Worm (Caenorhabditis elegans) whole organism, L3 larva: ENCODE measurements around the gene srx-125.
A peak's percentile ranks its signal among the peaks of the same experiment; 100 is the strongest.

Experiments
- R02D3.7 ChIP-seq: fragments of 150-350 bp; optimal IDR thresholded peaks from 2 replicates; lab custom pipeline; 2014; ENCODE audit warnings: missing biosample characterization, missing genetic modification characterization
- ZK546.5 ChIP-seq: sonication (generic microtip); optimal IDR thresholded peaks from 2 replicates; lab custom pipeline; 2017; ENCODE audit warnings: missing biosample characterization, missing genetic modification characterization
- ceh-16 ChIP-seq: sonication (generic microtip); optimal IDR thresholded peaks from 2 replicates; lab custom pipeline; 2017; ENCODE audit warnings: missing biosample characterization, missing genetic modification characterization
- ceh-82 ChIP-seq: fragments of 150-350 bp; optimal IDR thresholded peaks from 2 replicates; lab custom pipeline; 2014; ENCODE audit warnings: missing biosample characterization, missing genetic modification characterization
- ceh-9 ChIP-seq: sonication (generic microtip); optimal IDR thresholded peaks from 2 replicates; lab custom pipeline; 2018; ENCODE audit warnings: missing biosample characterization, missing genetic modification characterization
- egl-27 ChIP-seq: sonication (generic microtip); optimal IDR thresholded peaks from 4 replicates; lab custom pipeline; 2017; ENCODE audit warnings: missing biosample characterization, missing genetic modification reagents, missing genetic modification characterization
- egl-5 ChIP-seq: fragments of 150-350 bp; optimal IDR thresholded peaks from 2 replicates; lab custom pipeline; 2017; ENCODE audit warnings: missing biosample characterization, missing genetic modification reagents, missing genetic modification characterization, inconsistent platforms
- elt-1 ChIP-seq: fragments of 150-350 bp; optimal IDR thresholded peaks from 2 replicates; lab custom pipeline; 2014; ENCODE audit warnings: missing biosample characterization, missing genetic modification characterization
- elt-3 ChIP-seq, 3 experiments: fragments of 150-350 bp in 1 of 3; sonication (generic microtip) in 2 of 3; optimal IDR thresholded peaks; 2 replicates in 2 of 3; 4 replicates in 1 of 3; lab custom pipeline; 2014 to 2017; ENCODE audit warnings: missing biosample characterization in 3 of 3, missing genetic modification characterization in 3 of 3
- fkh-10 ChIP-seq: sonication (generic microtip); optimal IDR thresholded peaks from 2 replicates; lab custom pipeline; 2017; ENCODE audit warnings: missing biosample characterization, missing genetic modification reagents, missing genetic modification characterization
- fkh-2 ChIP-seq: fragments of 150-350 bp; optimal IDR thresholded peaks from 2 replicates; lab custom pipeline; 2014; ENCODE audit warnings: missing biosample characterization, missing genetic modification reagents, missing genetic modification characterization
- fos-1 ChIP-seq: fragments of 150-350 bp; optimal IDR thresholded peaks from 2 replicates; lab custom pipeline; 2014; ENCODE audit warnings: missing biosample characterization, missing genetic modification characterization
- lin-15B ChIP-seq: fragments of 150-350 bp; optimal IDR thresholded peaks from 2 replicates; lab custom pipeline; 2014; ENCODE audit warnings: missing biosample characterization, missing genetic modification characterization
- lin-39 ChIP-seq: fragments of 150-350 bp; optimal IDR thresholded peaks from 2 replicates; lab custom pipeline; 2018; ENCODE audit warnings: missing biosample characterization, missing genetic modification reagents, missing genetic modification characterization
- lsy-12 ChIP-seq: sonication (generic microtip); optimal IDR thresholded peaks from 2 replicates; lab custom pipeline; 2016; ENCODE audit warnings: mild to moderate bottlenecking, missing genetic modification characterization, missing compliant biosample characterization
- mdl-1 ChIP-seq: fragments of 150-350 bp; optimal IDR thresholded peaks from 2 replicates; lab custom pipeline; 2014; ENCODE audit warnings: missing biosample characterization, missing genetic modification characterization
- mml-1 ChIP-seq: fragments of 150-350 bp; sonication (generic microtip); optimal IDR thresholded peaks from 3 replicates; lab custom pipeline; 2014; ENCODE audit warnings: missing biosample characterization, missing genetic modification characterization
- nfya-1 ChIP-seq: sonication (generic microtip); optimal IDR thresholded peaks from 2 replicates; lab custom pipeline; 2017; ENCODE audit warnings: missing genetic modification characterization, mild to moderate bottlenecking, missing compliant biosample characterization, antibody characterized with exemption, moderate library complexity; ENCODE audit not compliant: insufficient read depth
- nhr-11 ChIP-seq: fragments of 150-350 bp; optimal IDR thresholded peaks from 2 replicates; lab custom pipeline; 2014; ENCODE audit warnings: missing biosample characterization, missing genetic modification characterization
- nhr-23 ChIP-seq: fragments of 150-350 bp; optimal IDR thresholded peaks from 2 replicates; lab custom pipeline; 2014; ENCODE audit warnings: missing biosample characterization, missing genetic modification reagents, missing genetic modification characterization
- nhr-237 ChIP-seq: fragments of 150-350 bp; optimal IDR thresholded peaks from 2 replicates; lab custom pipeline; 2014; ENCODE audit warnings: missing biosample characterization, missing genetic modification characterization
- nhr-43 ChIP-seq: sonication (generic microtip); optimal IDR thresholded peaks from 2 replicates; lab custom pipeline; 2016; ENCODE audit warnings: mild to moderate bottlenecking, missing genetic modification characterization, missing compliant biosample characterization; ENCODE audit not compliant: poor library complexity, severe bottlenecking
- nhr-76 ChIP-seq: fragments of 150-350 bp; sonication (generic microtip); optimal IDR thresholded peaks from 5 replicates; lab custom pipeline; 2014; ENCODE audit warnings: missing biosample characterization, missing genetic modification characterization
- nhr-77 ChIP-seq: fragments of 150-350 bp; optimal IDR thresholded peaks from 2 replicates; lab custom pipeline; 2014; ENCODE audit warnings: missing biosample characterization, missing genetic modification characterization
- pqm-1 ChIP-seq: fragments of 150-350 bp; optimal IDR thresholded peaks from 2 replicates; lab custom pipeline; 2017; ENCODE audit warnings: missing biosample characterization, missing genetic modification characterization, inconsistent platforms
- sea-2 ChIP-seq: fragments of 150-350 bp; sonication (generic microtip); optimal IDR thresholded peaks from 4 replicates; lab custom pipeline; 2014; ENCODE audit warnings: missing biosample characterization, missing genetic modification reagents, missing genetic modification characterization
- skn-1 ChIP-seq: fragments of 150-350 bp; optimal IDR thresholded peaks from 2 replicates; lab custom pipeline; 2014; ENCODE audit warnings: missing biosample characterization, missing genetic modification characterization
- snpc-4 ChIP-seq: fragments of 150-350 bp; optimal IDR thresholded peaks from 2 replicates; lab custom pipeline; 2014; ENCODE audit warnings: missing biosample characterization, missing genetic modification characterization
- unc-39 ChIP-seq: sonication (generic microtip); optimal IDR thresholded peaks from 4 replicates; lab custom pipeline; 2017; ENCODE audit warnings: missing biosample characterization, missing genetic modification characterization
- unc-62 ChIP-seq: fragments of 150-350 bp; sonication (generic microtip); optimal IDR thresholded peaks from 4 replicates; lab custom pipeline; 2014; ENCODE audit warnings: missing biosample characterization, missing genetic modification reagents, missing genetic modification characterization
- zag-1 ChIP-seq: fragments of 150-350 bp; optimal IDR thresholded peaks from 2 replicates; lab custom pipeline; 2014; ENCODE audit warnings: missing biosample characterization, missing genetic modification characterization
- ztf-11 ChIP-seq: fragments of 150-350 bp; optimal IDR thresholded peaks from 2 replicates; lab custom pipeline; 2014; ENCODE audit warnings: missing biosample characterization, missing genetic modification characterization

srx-125 gene

ce11 chrV:13339633-13340290 lies 27.4 kb upstream of the srx-125 start, which contains the start of the genes str-4 and lgc-48:
TSS of gene str-4 (minus strand) at chrV:13339733.
TSS of gene lgc-48 (plus strand) at chrV:13340240.
- no peak for TF ChIP-seq nhr-76
- TF ChIP-seq mml-1 (tag; lab: Kevin White, UChicago) = no peak
- no peak for TF ChIP-seq elt-3 (tag; optimal IDR thresholded peaks at IDR 0.05; lab: Kevin White, UChicago)
- TF ChIP-seq fos-1 (tag; lab: Kevin White, UChicago) = no peak
- TF ChIP-seq egl-27 (tag; lab: Kevin White, UChicago) = no peak
- no peak for TF ChIP-seq ceh-16 (tag; lab: Kevin White, UChicago)
- TF ChIP-seq ceh-82 (tag; lab: Kevin White, UChicago) = no peak
- no peak for TF ChIP-seq egl-5 (tag; lab: Kevin White, UChicago)
- no peak for TF ChIP-seq unc-39 (tag; lab: Kevin White, UChicago)
- no peak for TF ChIP-seq snpc-4
- TF ChIP-seq nhr-77 (tag; lab: Kevin White, UChicago) = no peak
- TF ChIP-seq ceh-9 (tag; lab: Kevin White, UChicago) = no peak
- no peak for TF ChIP-seq nhr-11 (tag; lab: Kevin White, UChicago)
- no peak for TF ChIP-seq zag-1 (tag; lab: Kevin White, UChicago)

ce11 chrV:13342235-13342634 lies 24.9 kb upstream of the srx-125 start:
- no peak for TF ChIP-seq lin-39 (tag; lab: Kevin White, UChicago)
- TF ChIP-seq pqm-1 = no peak
- no peak for TF ChIP-seq unc-39 (tag; lab: Kevin White, UChicago)
- no peak for TF ChIP-seq nhr-237
- no peak for TF ChIP-seq fkh-10 (GFP tag; lab: Kevin White, UChicago)
- TF ChIP-seq ceh-16 (tag; lab: Kevin White, UChicago) = no peak
- no peak for TF ChIP-seq skn-1
- TF ChIP-seq nhr-23 (tag; lab: Kevin White, UChicago) = no peak
- TF ChIP-seq elt-1 (tag; lab: Kevin White, UChicago) = no peak
- TF ChIP-seq mml-1 (tag; lab: Kevin White, UChicago) = no peak
- TF ChIP-seq ztf-11 = no peak
- no peak for TF ChIP-seq egl-5 (tag; lab: Kevin White, UChicago)
- TF ChIP-seq ceh-82 (tag; lab: Kevin White, UChicago) = no peak
- TF ChIP-seq lsy-12 (tag; lab: Kevin White, UChicago) = no peak
- TF ChIP-seq fkh-2 (tag; lab: Kevin White, UChicago) = no peak
- TF ChIP-seq snpc-4 = no peak
- TF ChIP-seq R02D3.7 (tag; lab: Kevin White, UChicago) = no peak
- no peak for TF ChIP-seq ZK546.5 (tag; lab: Kevin White, UChicago)
- no peak for TF ChIP-seq sea-2
- TF ChIP-seq, all 47 proteins: peak for 0

ce11 chrV:13345867-13346328 lies 21.2 kb upstream of the srx-125 start, which contains the start of gene twk-43:
TSS of gene twk-43 (plus strand) at chrV:13346278.
- TF ChIP-seq nhr-43 (tag; lab: Kevin White, UChicago) (no peak), egl-5 (tag; lab: Kevin White, UChicago) (peak; percentile 68)

- no peak for TF ChIP-seq egl-27 (tag; lab: Kevin White, UChicago)
- TF ChIP-seq fkh-10 (GFP tag; lab: Kevin White, UChicago) = peak; percentile 80
Measured at ce11 chrV:13350302-13350701, 16.8 kb upstream of the srx-125 start.

ce11 chrV:13351773-13352172 lies 15.4 kb upstream of the srx-125 start:
- TF ChIP-seq nhr-76 = no peak
- TF ChIP-seq mdl-1 = no peak
- peak; percentile 77 for TF ChIP-seq elt-1 (tag; lab: Kevin White, UChicago)
- TF ChIP-seq R02D3.7 (tag; lab: Kevin White, UChicago) = no peak
- TF ChIP-seq unc-62 (GFP tag; lab: Kevin White, UChicago) = peak; percentile 87
- TF ChIP-seq nfya-1 (tag; lab: Kevin White, UChicago) = peak; percentile 28
- no peak for TF ChIP-seq lin-15B (tag; lab: Kevin White, UChicago)
- TF ChIP-seq lin-39 (tag; lab: Kevin White, UChicago) = peak; percentile 45
